Fruit fly (Drosophila melanogaster) whole organism, adult: ENCODE results near the gene CG2712.
A peak's percentile ranks its signal among the peaks of the same experiment; 100 is the strongest.

Experiments
- CG11617 ChIP-seq: fragments of 200-800 bp; sonication (Bioruptor generic); optimal IDR thresholded peaks from 2 replicates; lab custom pipeline; 2017; ENCODE audit warnings: mild to moderate bottlenecking, missing biosample characterization, missing genetic modification reagents, missing genetic modification characterization
- CG12768 ChIP-seq: fragments of 200-800 bp; sonication (Bioruptor generic); optimal IDR thresholded peaks from 2 replicates; lab custom pipeline; 2017; ENCODE audit warnings: missing biosample characterization, missing genetic modification characterization, mild to moderate bottlenecking, moderate library complexity, missing genetic modification reagents
- CG14711 ChIP-seq: fragments of 200-800 bp; sonication (Bioruptor generic); optimal IDR thresholded peaks from 2 replicates; lab custom pipeline; 2018; ENCODE audit warnings: missing biosample characterization, mild to moderate bottlenecking, missing genetic modification characterization, moderate library complexity
- CG1620 ChIP-seq: fragments of 200-800 bp; sonication (Bioruptor generic); optimal IDR thresholded peaks from 2 replicates; lab custom pipeline; 2016; ENCODE audit warnings: missing biosample characterization, missing genetic modification characterization
- CG33017 ChIP-seq: fragments of 200-800 bp; sonication (Bioruptor generic); optimal IDR thresholded peaks from 2 replicates; lab custom pipeline; 2018; ENCODE audit warnings: missing biosample characterization, mild to moderate bottlenecking, missing genetic modification characterization, moderate library complexity
- CG5204 ChIP-seq: fragments of 200-800 bp; sonication (Bioruptor generic); optimal IDR thresholded peaks from 2 replicates; lab custom pipeline; 2016; ENCODE audit warnings: missing biosample characterization, missing genetic modification characterization
- CG7045 ChIP-seq: fragments of 200-800 bp; sonication (Bioruptor generic); optimal IDR thresholded peaks from 2 replicates; lab custom pipeline; 2017; ENCODE audit warnings: missing biosample characterization, mild to moderate bottlenecking, missing genetic modification characterization
- CG7101 ChIP-seq: fragments of 200-800 bp; sonication (Bioruptor generic); optimal IDR thresholded peaks from 2 replicates; lab custom pipeline; 2018; ENCODE audit warnings: missing biosample characterization, mild to moderate bottlenecking, missing genetic modification characterization, moderate library complexity
- Clk ChIP-seq: fragments of 200-800 bp; sonication (Bioruptor generic); optimal IDR thresholded peaks from 2 replicates; lab custom pipeline; 2017; ENCODE audit warnings: missing biosample characterization, missing genetic modification characterization
- Crg-1 ChIP-seq: fragments of 200-800 bp; sonication (Bioruptor generic); optimal IDR thresholded peaks from 2 replicates; lab custom pipeline; 2016; ENCODE audit warnings: missing biosample characterization, missing genetic modification characterization
- Hr96 ChIP-seq: fragments of 200-800 bp; sonication (Bioruptor generic); optimal IDR thresholded peaks from 2 replicates; lab custom pipeline; 2016; ENCODE audit warnings: missing biosample characterization, missing genetic modification characterization
- Mnt ChIP-seq: fragments of 200-800 bp; sonication (Bioruptor generic); optimal IDR thresholded peaks from 2 replicates; lab custom pipeline; 2016; ENCODE audit warnings: missing biosample characterization, mild to moderate bottlenecking, missing genetic modification characterization
- bab1 ChIP-seq: fragments of 200-800 bp; sonication (Bioruptor generic); optimal IDR thresholded peaks from 3 replicates; lab custom pipeline; 2019; ENCODE audit warnings: missing biosample characterization, mild to moderate bottlenecking, missing genetic modification characterization, moderate library complexity
- cic ChIP-seq: fragments of 200-800 bp; sonication (Bioruptor generic); optimal IDR thresholded peaks from 2 replicates; lab custom pipeline; 2017; ENCODE audit warnings: missing biosample characterization, mild to moderate bottlenecking, missing genetic modification characterization, moderate library complexity
- cnc ChIP-seq, 2 experiments: fragments of >200 bp; optimal IDR thresholded peaks; 2 replicates each; lab custom pipeline; 2017
- kay ChIP-seq: fragments of 200-800 bp; sonication (Bioruptor generic); peaks from one replicate; lab custom pipeline; 2016; ENCODE audit warnings: missing biosample characterization, missing genetic modification characterization, borderline replicate concordance
- ovo ChIP-seq: fragments of 200-800 bp; sonication (Bioruptor generic); optimal IDR thresholded peaks from 2 replicates; lab custom pipeline; 2016; ENCODE audit warnings: missing biosample characterization, missing genetic modification characterization
- pad ChIP-seq: fragments of 200-800 bp; sonication (Bioruptor generic); optimal IDR thresholded peaks from 3 replicates; lab custom pipeline; 2017; ENCODE audit warnings: missing biosample characterization, missing genetic modification characterization, mild to moderate bottlenecking, moderate library complexity, missing genetic modification reagents
- tj ChIP-seq: fragments of 200-800 bp; sonication (Bioruptor generic); optimal IDR thresholded peaks from 3 replicates; lab custom pipeline; 2017; ENCODE audit warnings: missing biosample characterization, mild to moderate bottlenecking, missing genetic modification characterization, moderate library complexity
- toe ChIP-seq: fragments of 200-800 bp; sonication (Bioruptor generic); optimal IDR thresholded peaks from 2 replicates; lab custom pipeline; 2016; ENCODE audit warnings: missing biosample characterization, missing genetic modification characterization

CG2712 gene

DNA sequence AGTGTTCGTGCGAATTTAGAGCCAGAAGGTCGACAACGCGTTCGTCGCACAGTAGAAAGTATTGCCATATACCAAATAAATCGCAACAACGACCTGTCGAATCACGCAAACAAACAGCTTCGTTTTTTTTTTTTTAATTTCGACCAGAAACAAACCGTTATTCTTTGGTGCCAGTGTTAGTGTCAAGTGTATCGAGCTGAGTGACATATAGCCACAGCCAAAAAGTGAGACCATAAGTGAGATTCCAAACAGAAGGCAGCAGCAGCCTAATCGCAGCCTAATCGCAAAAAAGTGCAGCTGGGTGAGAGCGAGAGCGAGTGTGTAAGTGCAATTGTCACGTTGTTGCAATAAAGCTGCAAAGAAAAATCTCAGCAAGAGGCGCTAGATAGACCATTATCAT, 46.7 kb upstream of the CG2712 start, which contains the start of gene per:
per (plus strand) TSS at position 1 of the 400 bp plus-strand sequence.
- TF ChIP-seq CG5204 (GFP tag; lab: Kevin White, UChicago) (no peak), CG7101 (tag; lab: Kevin White, UChicago) (no peak), cic (GFP tag; lab: Kevin White, UChicago) (no peak), CG12768 (GFP tag; lab: Kevin White, UChicago) (no peak), tj (GFP tag; lab: Kevin White, UChicago) (peak; percentile 30), Mnt (GFP tag; lab: Kevin White, UChicago) (peak; percentile 58), bab1 (GFP tag; lab: Kevin White, UChicago) (no peak), ovo (GFP tag; lab: Kevin White, UChicago) (peak; percentile 61)

dm6 chrX:2686930-2687329, 45.3 kb upstream of the CG2712 start:
- peak; percentile 96 for TF ChIP-seq tj (GFP tag; lab: Kevin White, UChicago)
- no peak for TF ChIP-seq CG12768 (GFP tag; lab: Kevin White, UChicago)
- no peak for TF ChIP-seq CG11617
- TF ChIP-seq cnc (optimal IDR thresholded peaks at IDR 0.05; lab: Kevin White, UChicago): no peak
- peak; percentile 29 for TF ChIP-seq CG7101 (tag; lab: Kevin White, UChicago)
- no peak for TF ChIP-seq CG7045 (GFP tag; lab: Kevin White, UChicago)
- no peak for TF ChIP-seq Mnt (GFP tag; lab: Kevin White, UChicago)
- no peak for TF ChIP-seq CG33017 (tag; lab: Kevin White, UChicago)
- no peak for TF ChIP-seq CG5204 (GFP tag; lab: Kevin White, UChicago)
- no peak for TF ChIP-seq bab1 (GFP tag; lab: Kevin White, UChicago)

- TF ChIP-seq cnc (optimal IDR thresholded peaks at IDR 0.05; lab: Kevin White, UChicago): no peak
- TF ChIP-seq Clk (GFP tag; lab: Kevin White, UChicago): no peak
- TF ChIP-seq CG7045 (GFP tag; lab: Kevin White, UChicago): no peak
These were observed 41.9 kb upstream of the CG2712 start for dm6 chrX:2690376-2690775.

dm6 chrX:2693786-2694185, 38.5 kb upstream of the CG2712 start, which contains the start of gene dyw:
dyw (minus strand) TSS chrX:2693886.
- no peak for TF ChIP-seq kay (GFP tag; lab: Kevin White, UChicago)
- TF ChIP-seq ovo (GFP tag; lab: Kevin White, UChicago): no peak
- TF ChIP-seq cic (GFP tag; lab: Kevin White, UChicago): no peak
- no peak for TF ChIP-seq bab1 (GFP tag; lab: Kevin White, UChicago)
- TF ChIP-seq Clk (GFP tag; lab: Kevin White, UChicago): no peak
- no peak for TF ChIP-seq CG12768 (GFP tag; lab: Kevin White, UChicago)
- no peak for TF ChIP-seq toe (GFP tag; lab: Kevin White, UChicago)
- no peak for TF ChIP-seq Crg-1 (GFP tag; lab: Kevin White, UChicago)
- TF ChIP-seq CG1620: no peak
- no peak for TF ChIP-seq Hr96 (GFP tag; lab: Kevin White, UChicago)
- TF ChIP-seq CG7101 (tag; lab: Kevin White, UChicago): no peak
- no peak for TF ChIP-seq Mnt (GFP tag; lab: Kevin White, UChicago)
- TF ChIP-seq CG33017 (tag; lab: Kevin White, UChicago): no peak
- no peak for TF ChIP-seq CG14711

DNA sequence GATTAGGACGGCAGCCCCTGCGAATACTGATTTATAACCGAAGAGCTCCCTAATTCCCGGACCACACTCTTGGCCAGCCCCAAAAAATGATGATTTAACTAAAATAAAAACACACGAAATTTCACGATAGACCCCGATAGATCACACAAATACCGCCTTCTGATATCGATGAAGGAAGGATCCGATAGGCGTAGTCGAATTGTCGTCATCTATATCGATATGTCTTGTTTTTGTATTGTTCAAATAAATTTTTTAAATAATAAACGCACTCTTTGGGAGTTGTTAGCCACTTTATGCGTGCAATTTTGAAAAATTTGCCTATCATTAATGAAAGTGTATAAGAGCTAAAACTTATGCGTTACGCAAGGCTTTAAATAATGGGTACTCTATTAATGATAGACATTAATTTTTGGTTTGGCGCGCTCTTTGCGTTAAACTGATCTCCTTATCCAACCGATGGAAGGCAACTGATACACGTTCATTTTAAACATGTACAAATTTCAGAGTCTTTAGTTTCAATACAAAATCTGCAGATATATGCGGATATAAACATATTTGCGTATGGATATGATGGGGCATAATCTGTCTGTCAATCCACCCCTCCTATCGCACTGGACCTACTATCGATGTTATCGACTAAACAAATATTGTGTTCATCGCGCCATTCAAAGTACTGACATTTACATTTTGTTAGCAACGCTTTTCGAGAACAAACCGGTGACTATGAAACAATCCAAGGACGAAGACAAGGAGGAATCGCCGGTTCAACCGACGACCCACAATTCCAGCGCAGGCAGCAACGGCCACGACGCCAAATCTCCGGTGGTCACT, 34.0 kb upstream of the CG2712 start, which contains the start of the genes Spg7 and Lint-O:
Spg7 (minus strand) TSS at position 148 of the 831 bp plus-strand sequence.
Lint-O (plus strand) TSS at position 638 of the 831 bp plus-strand sequence.
- TF ChIP-seq Clk (GFP tag; lab: Kevin White, UChicago): no peak
- TF ChIP-seq tj (GFP tag; lab: Kevin White, UChicago): peak; percentile 46

DNA sequence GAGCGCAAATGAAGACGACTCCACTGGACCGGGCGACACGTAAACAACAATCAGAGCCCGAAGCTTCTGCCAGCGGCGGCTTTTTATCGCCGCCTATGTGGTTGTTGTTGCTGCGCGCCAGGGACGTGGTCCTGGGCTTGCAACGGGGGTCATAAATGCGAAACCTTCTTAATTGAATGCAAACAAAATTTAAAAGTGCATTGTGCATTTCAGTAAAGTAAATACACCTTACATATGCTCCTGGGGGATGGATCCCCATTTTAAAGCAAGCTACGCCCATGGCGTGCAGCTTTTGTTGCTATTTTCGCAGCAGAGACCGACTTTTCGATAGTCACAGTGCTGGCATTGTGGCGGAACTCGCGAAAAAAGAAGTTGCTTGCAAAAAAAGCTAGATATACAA, 28.6 kb upstream of the CG2712 start, which contains the start of gene Ugalt:
Ugalt (minus strand) TSS at position 160 of the 400 bp plus-strand sequence.
- peak; percentile 99 for TF ChIP-seq tj (GFP tag; lab: Kevin White, UChicago)
- TF ChIP-seq Crg-1 (GFP tag; lab: Kevin White, UChicago): peak; percentile 100
- peak; percentile 100 for TF ChIP-seq Hr96 (GFP tag; lab: Kevin White, UChicago)
- peak; percentile 100 for TF ChIP-seq toe (GFP tag; lab: Kevin White, UChicago)
- TF ChIP-seq CG12768 (GFP tag; lab: Kevin White, UChicago): peak; percentile 100
- peak; percentile 100 for TF ChIP-seq CG7101 (tag; lab: Kevin White, UChicago)
- TF ChIP-seq cnc (optimal IDR thresholded peaks at IDR 0.05; lab: Kevin White, UChicago): no peak
- peak; percentile 100 for TF ChIP-seq CG7045 (GFP tag; lab: Kevin White, UChicago)
- TF ChIP-seq CG11617: peak; percentile 100
- no peak for TF ChIP-seq kay (GFP tag; lab: Kevin White, UChicago)
- peak; percentile 100 for TF ChIP-seq CG33017 (tag; lab: Kevin White, UChicago)
- peak; percentile 98 for TF ChIP-seq cic (GFP tag; lab: Kevin White, UChicago)
- peak; percentile 100 for TF ChIP-seq bab1 (GFP tag; lab: Kevin White, UChicago)
- TF ChIP-seq CG1620: peak; percentile 100
- peak; percentile 99 for TF ChIP-seq pad (GFP tag; lab: Kevin White, UChicago)
- TF ChIP-seq Mnt (GFP tag; lab: Kevin White, UChicago): peak; percentile 100
- TF ChIP-seq CG14711: peak; percentile 100
- peak; percentile 100 for TF ChIP-seq Clk (GFP tag; lab: Kevin White, UChicago)
- peak; percentile 100 for TF ChIP-seq ovo (GFP tag; lab: Kevin White, UChicago)
- TF ChIP-seq CG5204 (GFP tag; lab: Kevin White, UChicago): peak; percentile 100
